Fruit fly (Drosophila melanogaster) whole organism, prepupa: ENCODE measurements around the gene mRpL21.
A peak's percentile ranks its signal among the peaks of the same experiment; 100 is the strongest.

ENCODE experiments used
- Blimp-1 ChIP-seq: fragments of 200-800 bp; sonication (Bioruptor generic); optimal IDR thresholded peaks from 3 replicates; lab custom pipeline; 2017; ENCODE audit warnings: missing biosample characterization, missing genetic modification characterization, mild to moderate bottlenecking, moderate library complexity, missing genetic modification reagents
- CG10631 ChIP-seq: fragments of 200-800 bp; sonication (Bioruptor generic); optimal IDR thresholded peaks from 2 replicates; lab custom pipeline; 2016; ENCODE audit warnings: missing biosample characterization, missing genetic modification characterization
- CG11294 ChIP-seq: fragments of 200-800 bp; sonication (Bioruptor generic); IDR thresholded peaks from 2 replicates; pipeline ENCODE4 v1.3.6; 2022; ENCODE audit warnings: missing biosample characterization, missing genetic modification characterization
- CG11762 ChIP-seq: fragments of 200-800 bp; sonication (Bioruptor generic); optimal IDR thresholded peaks from 3 replicates; lab custom pipeline; 2016; ENCODE audit warnings: missing biosample characterization, missing genetic modification characterization; ENCODE audit not compliant: insufficient read depth
- CG11902 ChIP-seq: fragments of 200-800 bp; sonication (Bioruptor generic); optimal IDR thresholded peaks from 3 replicates; lab custom pipeline; 2016; ENCODE audit warnings: missing biosample characterization, missing genetic modification characterization
- CG15336 ChIP-seq: fragments of 200-800 bp; sonication (Bioruptor generic); IDR thresholded peaks from 2 replicates; pipeline ENCODE4 v1.3.6; 2022; ENCODE audit warnings: missing biosample characterization, missing genetic modification characterization
- CG1621 ChIP-seq: fragments of 200-800 bp; sonication (Bioruptor generic); optimal IDR thresholded peaks from 3 replicates; lab custom pipeline; 2018; ENCODE audit warnings: missing biosample characterization, mild to moderate bottlenecking, missing genetic modification characterization
- CG16779 ChIP-seq: fragments of 200-800 bp; sonication (Bioruptor generic); optimal IDR thresholded peaks from 3 replicates; lab custom pipeline; 2017; ENCODE audit warnings: missing biosample characterization, mild to moderate bottlenecking, missing genetic modification characterization
- CG3032 ChIP-seq: fragments of 200-800 bp; optimal IDR thresholded peaks from 2 replicates; lab custom pipeline; 2019; ENCODE audit warnings: missing biosample characterization, mild to moderate bottlenecking, missing genetic modification characterization, moderate library complexity
- CG31627 ChIP-seq: fragments of 200-800 bp; sonication (Bioruptor generic); optimal IDR thresholded peaks from 3 replicates; lab custom pipeline; 2016; ENCODE audit warnings: missing biosample characterization, missing genetic modification characterization
- CG32006 ChIP-seq: fragments of 200-800 bp; sonication (Bioruptor generic); optimal IDR thresholded peaks from 3 replicates; lab custom pipeline; 2017; ENCODE audit warnings: missing biosample characterization, mild to moderate bottlenecking, missing genetic modification characterization
- CG3919 ChIP-seq: fragments of 200-800 bp; sonication (Bioruptor generic); optimal IDR thresholded peaks from 3 replicates; lab custom pipeline; 2016; ENCODE audit warnings: missing biosample characterization, missing genetic modification characterization
- CG6163 ChIP-seq: fragments of 200-800 bp; sonication (Bioruptor generic); IDR thresholded peaks from 3 replicates; pipeline ENCODE4 v1.3.6; 2022; ENCODE audit warnings: missing biosample characterization, missing genetic modification characterization
- CG6276 ChIP-seq: fragments of 200-800 bp; sonication (Bioruptor generic); optimal IDR thresholded peaks from 2 replicates; lab custom pipeline; 2017; ENCODE audit warnings: missing biosample characterization, mild to moderate bottlenecking, missing genetic modification characterization
- CG6792 ChIP-seq: fragments of 200-800 bp; sonication (Bioruptor generic); optimal IDR thresholded peaks from 3 replicates; lab custom pipeline; 2016; ENCODE audit warnings: missing biosample characterization, missing genetic modification characterization
- CG6808 ChIP-seq: fragments of 200-800 bp; sonication (Bioruptor generic); optimal IDR thresholded peaks from 3 replicates; lab custom pipeline; 2017; ENCODE audit warnings: missing biosample characterization, missing genetic modification characterization, mild to moderate bottlenecking, moderate library complexity, missing genetic modification reagents
- CG6854 ChIP-seq: fragments of 200-800 bp; sonication (Bioruptor generic); optimal IDR thresholded peaks from 2 replicates; lab custom pipeline; 2017; ENCODE audit warnings: missing biosample characterization, mild to moderate bottlenecking, missing genetic modification characterization
- CG7368 ChIP-seq: fragments of 200-800 bp; sonication (Bioruptor generic); optimal IDR thresholded peaks from 3 replicates; lab custom pipeline; 2016; ENCODE audit warnings: missing biosample characterization, missing genetic modification characterization
- CG8632 ChIP-seq: fragments of 200-800 bp; sonication (Bioruptor generic); optimal IDR thresholded peaks from 3 replicates; lab custom pipeline; 2016; ENCODE audit warnings: missing biosample characterization, missing genetic modification characterization
- CG9139 ChIP-seq: fragments of 200-800 bp; sonication (Bioruptor generic); optimal IDR thresholded peaks from 3 replicates; lab custom pipeline; 2017; ENCODE audit warnings: missing biosample characterization, mild to moderate bottlenecking, missing genetic modification characterization
- Eip75B ChIP-seq: fragments of 200-800 bp; sonication (Bioruptor generic); optimal IDR thresholded peaks from 3 replicates; lab custom pipeline; 2016; ENCODE audit warnings: missing biosample characterization, missing genetic modification characterization
- Eip78C ChIP-seq: fragments of 200-800 bp; sonication (Bioruptor generic); peaks from one replicate; lab custom pipeline; 2016; ENCODE audit warnings: missing biosample characterization, missing genetic modification characterization
- Ets21C ChIP-seq: fragments of 200-800 bp; sonication (Bioruptor generic); optimal IDR thresholded peaks from 3 replicates; lab custom pipeline; 2016; ENCODE audit warnings: missing biosample characterization, missing genetic modification characterization
- Ets96B ChIP-seq: fragments of 200-800 bp; optimal IDR thresholded peaks from 2 replicates; lab custom pipeline; 2019; ENCODE audit warnings: missing biosample characterization, mild to moderate bottlenecking, missing genetic modification characterization, moderate library complexity
- Gug ChIP-seq: fragments of 200-800 bp; sonication (Bioruptor generic); IDR thresholded peaks from 2 replicates; pipeline ENCODE4 v1.3.6; 2022; ENCODE audit warnings: missing biosample characterization, missing genetic modification characterization
- Hr38 ChIP-seq: sonication (Bioruptor generic); optimal IDR thresholded peaks from 2 replicates; lab custom pipeline; 2016; ENCODE audit warnings: missing biosample characterization, missing genetic modification characterization
- Hr39 ChIP-seq: fragments of 200-800 bp; sonication (Bioruptor generic); optimal IDR thresholded peaks from 2 replicates; lab custom pipeline; 2016; ENCODE audit warnings: missing biosample characterization, missing genetic modification characterization
- Hr4 ChIP-seq: fragments of 200-800 bp; sonication (Bioruptor generic); optimal IDR thresholded peaks from 3 replicates; lab custom pipeline; 2016; ENCODE audit warnings: missing biosample characterization, missing genetic modification characterization
- Lpt ChIP-seq: fragments of 200-800 bp; sonication (Bioruptor generic); optimal IDR thresholded peaks from 3 replicates; lab custom pipeline; 2016; ENCODE audit warnings: missing biosample characterization, missing genetic modification characterization
- Sox102F ChIP-seq: fragments of 200-800 bp; sonication (Bioruptor generic); optimal IDR thresholded peaks from 2 replicates; lab custom pipeline; 2016; ENCODE audit warnings: missing biosample characterization, mild to moderate bottlenecking, missing genetic modification characterization
- Sox14 ChIP-seq: fragments of 200-800 bp; sonication (Bioruptor generic); optimal IDR thresholded peaks from 3 replicates; lab custom pipeline; 2016; ENCODE audit warnings: missing biosample characterization, missing genetic modification characterization
- achi ChIP-seq: fragments of 200-800 bp; sonication (Bioruptor generic); optimal IDR thresholded peaks from 3 replicates; lab custom pipeline; 2016; ENCODE audit warnings: missing biosample characterization, missing genetic modification characterization
- cyc ChIP-seq: fragments of 200-800 bp; sonication (Bioruptor generic); optimal IDR thresholded peaks from 3 replicates; lab custom pipeline; 2016; ENCODE audit warnings: missing biosample characterization, missing genetic modification characterization
- dsx ChIP-seq: fragments of 200-800 bp; optimal IDR thresholded peaks from 3 replicates; lab custom pipeline; 2019; ENCODE audit warnings: missing biosample characterization, mild to moderate bottlenecking, missing genetic modification characterization, moderate library complexity; ENCODE audit not compliant: poor library complexity, severe bottlenecking
- eg ChIP-seq: fragments of 200-800 bp; sonication (Bioruptor generic); IDR thresholded peaks from 3 replicates; pipeline ENCODE4 v1.3.6; 2022; ENCODE audit warnings: missing biosample characterization, missing genetic modification characterization
- fd59A ChIP-seq: fragments of 200-800 bp; sonication (Bioruptor generic); optimal IDR thresholded peaks from 2 replicates; lab custom pipeline; 2017; ENCODE audit warnings: missing biosample characterization, mild to moderate bottlenecking, missing genetic modification characterization, missing genetic modification reagents
- fkh ChIP-seq: fragments of 200-800 bp; sonication (Bioruptor generic); optimal IDR thresholded peaks from 3 replicates; lab custom pipeline; 2017; ENCODE audit warnings: missing biosample characterization, mild to moderate bottlenecking, missing genetic modification characterization, moderate library complexity
- lz ChIP-seq: fragments of 200-800 bp; sonication (Bioruptor generic); optimal IDR thresholded peaks from 3 replicates; lab custom pipeline; 2016; ENCODE audit warnings: missing biosample characterization, missing genetic modification characterization
- net ChIP-seq: fragments of 200-800 bp; sonication (Bioruptor generic); optimal IDR thresholded peaks from 3 replicates; lab custom pipeline; 2016; ENCODE audit warnings: missing biosample characterization, missing genetic modification characterization
- pdm3 ChIP-seq: fragments of 200-800 bp; sonication (Bioruptor generic); optimal IDR thresholded peaks from 3 replicates; lab custom pipeline; 2016; ENCODE audit warnings: missing biosample characterization, missing genetic modification characterization
- salr ChIP-seq, 2 experiments: fragments of 200-800 bp; sonication (Bioruptor generic); optimal IDR thresholded peaks; 3 replicates each; lab custom pipeline; 2016 to 2018; ENCODE audit warnings: missing biosample characterization in 2 of 2, missing genetic modification characterization in 2 of 2, mild to moderate bottlenecking in 1 of 2
- svp ChIP-seq: fragments of 200-800 bp; sonication (Bioruptor generic); peaks from one replicate; lab custom pipeline; 2016; ENCODE audit warnings: missing biosample characterization, missing genetic modification characterization
- vri ChIP-seq: fragments of 200-800 bp; sonication (Bioruptor generic); optimal IDR thresholded peaks from 3 replicates; lab custom pipeline; 2016; ENCODE audit warnings: missing biosample characterization, mild to moderate bottlenecking, missing genetic modification characterization

mRpL21 gene

DNA sequence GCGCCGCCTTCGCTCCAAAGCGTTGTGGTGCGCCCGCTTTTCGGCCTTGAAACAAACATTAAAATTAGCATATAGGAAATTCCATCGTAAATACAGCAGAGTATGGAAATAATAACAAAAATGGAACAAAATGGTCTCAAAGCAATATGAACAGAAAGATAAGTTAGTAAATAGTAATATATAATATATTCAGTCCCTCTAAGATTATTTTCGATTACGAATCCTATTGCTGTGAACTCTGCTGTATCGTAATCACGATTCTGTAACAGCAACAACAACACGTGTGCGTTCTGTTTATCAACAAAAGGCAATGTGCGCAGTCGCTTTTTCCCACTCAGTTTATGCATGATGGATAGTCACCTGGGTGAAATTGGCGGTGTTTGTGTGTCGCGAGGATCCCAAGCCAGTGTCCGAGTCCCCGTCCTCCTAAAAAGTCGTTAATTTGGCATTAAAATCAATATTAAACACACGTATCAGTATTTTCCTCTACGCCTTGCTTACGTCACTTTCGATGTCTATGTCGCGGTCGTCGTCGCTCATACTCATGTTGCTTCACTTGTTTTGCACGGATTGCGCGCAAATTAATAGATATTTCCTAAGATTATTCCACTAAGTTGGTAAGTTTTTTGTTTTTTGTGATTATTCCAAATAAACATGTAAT lies 8.7 kb upstream of the mRpL21 start, which contains the start of the genes CG42374 and Mettl5 (continued):
- TF ChIP-seq lz (GFP tag; lab: Kevin White, UChicago) = peak; percentile 5
- TF ChIP-seq Hr4 (GFP tag; lab: Kevin White, UChicago) = no peak
- TF ChIP-seq CG10631 (GFP tag; lab: Kevin White, UChicago) = peak; percentile 12
- no peak for TF ChIP-seq Blimp-1 (GFP tag; lab: Kevin White, UChicago)
- TF ChIP-seq Sox102F (GFP tag; lab: Kevin White, UChicago) = peak; percentile 23
- TF ChIP-seq svp (GFP tag; lab: Kevin White, UChicago) = no peak
- TF ChIP-seq pdm3 (GFP tag; lab: Kevin White, UChicago) = peak; percentile 19
- no peak for TF ChIP-seq Hr38
- TF ChIP-seq CG8632 (GFP tag; lab: Kevin White, UChicago) = peak; percentile 12
- TF ChIP-seq Lpt = no peak
- TF ChIP-seq CG31627 (GFP tag; lab: Kevin White, UChicago) = no peak
- peak; percentile 47 for TF ChIP-seq net (GFP tag; lab: Kevin White, UChicago)
- TF ChIP-seq CG11902 (GFP tag; lab: Kevin White, UChicago) = no peak
- TF ChIP-seq, all 60 proteins: peak for 31

DNA sequence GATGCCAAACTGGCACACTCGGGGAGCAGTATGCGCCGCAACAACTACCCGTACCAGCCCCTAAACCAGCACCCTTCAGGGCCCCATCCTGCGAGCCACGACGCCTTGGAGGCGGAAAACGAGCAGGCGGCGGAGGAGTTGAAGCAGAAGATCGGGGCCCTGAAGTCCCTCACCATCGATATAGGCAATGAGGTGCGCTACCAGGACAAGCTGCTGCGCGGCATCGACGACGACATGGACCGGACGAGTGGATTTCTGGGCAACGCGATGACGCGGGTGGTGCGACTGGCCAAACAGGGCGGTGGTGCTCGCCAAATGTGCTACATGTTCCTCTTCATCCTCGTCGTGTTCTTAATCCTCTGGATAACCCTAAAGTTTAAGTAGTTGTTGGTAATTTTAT lies 6.9 kb upstream of the mRpL21 start:
- TF ChIP-seq CG9139 (no peak), Hr39 (no peak), salr (GFP tag; optimal IDR thresholded peaks at IDR 0.05; lab: Kevin White, UChicago) (no peak), CG6163 (GFP tag; lab: Robert Waterston, UW) (peak; percentile 14; the same call in 1 of the 3 replicates)

DNA sequence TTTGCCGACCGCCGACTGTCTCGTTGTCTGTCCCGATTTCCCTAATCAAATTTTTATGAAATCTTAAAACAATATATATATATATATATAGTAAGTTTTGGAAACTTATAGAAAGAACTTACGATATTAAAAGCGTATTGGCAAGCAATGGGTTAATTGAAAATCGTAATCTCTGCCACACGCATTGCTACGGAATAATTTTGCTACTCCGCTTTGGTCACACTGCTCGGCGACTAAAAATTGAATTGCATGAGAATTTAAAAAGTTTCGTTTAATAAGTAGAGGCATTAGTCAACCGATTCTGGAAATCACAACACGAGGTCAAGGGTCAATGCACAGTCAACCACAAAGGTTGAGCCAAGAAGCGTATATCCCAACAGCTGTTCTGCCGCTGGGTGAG lies 6.4 kb upstream of the mRpL21 start, which contains the start of gene Bet1:
Gene Bet1 (plus strand): TSS at position 182 of the 400 bp plus-strand sequence.
- TF ChIP-seq CG7368 (GFP tag; lab: Kevin White, UChicago) (no peak), Hr4 (GFP tag; lab: Kevin White, UChicago) (no peak), CG1621 (tag; lab: Kevin White, UChicago) (no peak), Gug (GFP tag; lab: Robert Waterston, UW) (no peak), Eip75B (GFP tag; lab: Kevin White, UChicago) (no peak), CG15336 (GFP tag; lab: Robert Waterston, UW) (no peak), CG11902 (GFP tag; lab: Kevin White, UChicago) (no peak), Eip78C (peak; percentile 31), Ets21C (GFP tag; lab: Kevin White, UChicago) (no peak), CG6276 (GFP tag; lab: Kevin White, UChicago) (no peak), dsx (GFP tag; lab: Kevin White, UChicago) (no peak), CG32006 (peak; percentile 26), CG3032 (peak; percentile 19), achi (GFP tag; lab: Kevin White, UChicago) (peak; percentile 1), fkh (no peak), svp (GFP tag; lab: Kevin White, UChicago) (peak; percentile 33), CG8632 (GFP tag; lab: Kevin White, UChicago) (peak; percentile 3), fd59A (GFP tag; lab: Kevin White, UChicago) (no peak), CG16779 (no peak)

DNA sequence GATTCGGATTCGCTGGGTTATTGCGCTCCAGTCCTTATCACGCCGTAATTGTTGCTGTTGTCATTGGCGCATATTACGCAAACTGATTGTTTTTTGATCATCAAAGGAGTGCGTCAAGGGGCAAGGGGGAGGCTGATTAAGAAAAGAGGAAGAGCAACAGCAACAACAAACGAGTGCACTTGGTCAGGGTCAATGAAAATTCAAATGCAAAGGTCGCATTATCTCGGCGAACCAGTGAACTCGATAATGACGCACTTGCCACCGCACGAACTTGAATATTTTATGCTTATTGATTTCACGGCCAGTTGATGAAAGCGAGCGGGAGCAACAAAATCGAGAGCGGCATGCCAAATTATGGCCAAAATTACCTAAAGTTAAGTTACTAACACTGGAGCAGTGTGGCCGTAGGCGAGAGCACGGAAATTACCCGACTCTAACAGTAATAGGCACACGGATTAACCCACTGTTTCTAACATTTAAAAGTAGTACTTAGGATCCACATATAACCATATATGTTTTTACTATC lies 5.5 kb upstream of the mRpL21 start, which contains the start of gene nes:
Gene nes (minus strand): TSS at position 402 of the 526 bp plus-strand sequence.
- TF ChIP-seq CG6854 (GFP tag; lab: Kevin White, UChicago) (peak; percentile 54), Hr4 (GFP tag; lab: Kevin White, UChicago) (no peak), Sox14 (peak; percentile 16), Ets96B (no peak), eg (GFP tag; lab: Robert Waterston, UW) (peak; percentile 25; the same call in 1 of the 3 replicates), svp (GFP tag; lab: Kevin White, UChicago) (peak; percentile 98), CG6792 (GFP tag; lab: Kevin White, UChicago) (no peak), CG6808 (no peak), cyc (GFP tag; lab: Kevin White, UChicago) (peak; percentile 22), fkh (no peak), Ets21C (GFP tag; lab: Kevin White, UChicago) (no peak), fd59A (GFP tag; lab: Kevin White, UChicago) (no peak), CG11902 (GFP tag; lab: Kevin White, UChicago) (no peak), Gug (GFP tag; lab: Robert Waterston, UW) (no peak), CG10631 (GFP tag; lab: Kevin White, UChicago) (no peak), CG11762 (GFP tag; lab: Kevin White, UChicago) (no peak), CG11294 (no peak), CG6163 (GFP tag; lab: Robert Waterston, UW) (peak; percentile 53; the same call in 1 of the 3 replicates), pdm3 (GFP tag; lab: Kevin White, UChicago) (no peak), Eip75B (GFP tag; lab: Kevin White, UChicago) (peak; percentile 47), CG3919 (GFP tag; lab: Kevin White, UChicago) (no peak), vri (GFP tag; lab: Kevin White, UChicago) (peak; percentile 100)
